Fruit fly (Drosophila melanogaster): ENCODE measurements around the gene CASK.

Gene CASK

DNA sequence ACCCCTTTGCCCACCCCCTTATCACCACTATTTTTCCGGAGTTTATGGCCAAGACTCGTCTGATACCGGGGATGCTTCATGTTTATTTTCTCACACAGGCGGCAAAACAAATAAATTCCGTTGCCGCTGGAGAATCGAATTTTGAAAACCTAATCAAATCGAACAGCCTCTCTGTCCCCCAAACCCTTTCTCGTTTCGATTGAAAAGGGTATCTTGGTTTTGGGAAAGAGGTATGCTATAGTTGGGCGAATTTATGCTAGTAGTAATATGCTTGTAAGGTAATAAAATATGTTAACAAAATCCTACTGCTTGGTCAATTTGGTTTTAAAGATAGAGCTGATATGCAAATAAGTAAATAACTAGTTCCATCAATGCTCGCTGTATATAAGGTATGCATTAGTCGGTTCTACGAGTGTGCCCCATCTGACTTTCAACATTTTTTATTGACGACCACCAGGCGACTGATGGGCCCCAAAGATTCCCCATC, 5.6 kb upstream of the CASK start (continued):
- TF ChIP-seq Dfd (GFP tag; optimal IDR thresholded peaks at IDR 0.05) (no peak), unpg (GFP tag; optimal IDR thresholded peaks at IDR 0.05) (peak; percentile 76), CG6175 (GFP tag; IDR thresholded peaks at IDR 0.05) (no peak), Bteb2 (GFP tag; optimal IDR thresholded peaks at IDR 0.05) (no peak), vnd (GFP tag; IDR thresholded peaks at IDR 0.05; ENCODE audit: partially characterized antibody) (no peak), Mes4 (GFP tag; optimal IDR thresholded peaks at IDR 0.05) (peak; percentile 85), CG4360 (GFP tag; IDR thresholded peaks at IDR 0.05) (peak; percentile 40), unc-4 (GFP tag; IDR thresholded peaks at IDR 0.05; ENCODE audit: partially characterized antibody) (no peak), CG7839 (tag; optimal IDR thresholded peaks at IDR 0.05) (peak; percentile 80), CG1792 (GFP tag; optimal IDR thresholded peaks at IDR 0.05) (peak; percentile 46), lbe (GFP tag; optimal IDR thresholded peaks at IDR 0.05) (no peak), CG12942 (GFP tag; optimal IDR thresholded peaks at IDR 0.05) (peak; percentile 58), peb (GFP tag; IDR thresholded peaks at IDR 0.05) (peak; percentile 74), CG12391 (tag; optimal IDR thresholded peaks at IDR 0.05) (peak; percentile 83), mld (GFP tag; IDR thresholded peaks at IDR 0.05; ENCODE audit: partially characterized antibody) (peak; percentile 54; the same call in 1 of the 3 replicates), CG7556 (GFP tag; optimal IDR thresholded peaks at IDR 0.05) (peak; percentile 47), CG5180 (GFP tag; optimal IDR thresholded peaks at IDR 0.05) (peak; percentile 1), CG3407 (GFP tag; optimal IDR thresholded peaks at IDR 0.05) (peak; percentile 50), CG14441 (GFP tag; IDR thresholded peaks at IDR 0.05) (no peak), Nf-YA (GFP tag; IDR thresholded peaks at IDR 0.05) (no peak), CG13624 (GFP tag; optimal IDR thresholded peaks at IDR 0.05) (peak; percentile 31), fru (optimal IDR thresholded peaks at IDR 0.05) (no peak), CG2678 (tag; optimal IDR thresholded peaks at IDR 0.05) (peak; percentile 67), BtbVII (GFP tag; optimal IDR thresholded peaks at IDR 0.05) (no peak), CG3726 (GFP tag; IDR thresholded peaks at IDR 0.05) (peak; percentile 65; the same call in 2 of the 3 replicates), run (tag; optimal IDR thresholded peaks at IDR 0.05) (no peak), Gsc (GFP tag; IDR thresholded peaks at IDR 0.05) (peak; percentile 63), nom (GFP tag; optimal IDR thresholded peaks at IDR 0.05) (no peak), CG17328 (GFP tag; IDR thresholded peaks at IDR 0.05) (peak; percentile 91), sug (tag; optimal IDR thresholded peaks at IDR 0.05) (no peak), bsh (GFP tag; optimal IDR thresholded peaks at IDR 0.05) (peak in 1 of 2 experiments; percentile 95), pho (GFP tag; optimal IDR thresholded peaks at IDR 0.05) (no peak), Ets65A (GFP tag) (peak; percentile 93), CG1233 (GFP tag; optimal IDR thresholded peaks at IDR 0.05) (peak; percentile 35), B-H2 (GFP tag; optimal IDR thresholded peaks at IDR 0.05) (no peak), oc (tag; optimal IDR thresholded peaks at IDR 0.05) (peak; percentile 81), en (GFP tag; optimal IDR thresholded peaks at IDR 0.05) (peak; percentile 37), lab (GFP tag; optimal IDR thresholded peaks at IDR 0.05) (no peak), Jarid2 (GFP tag; optimal IDR thresholded peaks at IDR 0.05) (no peak), CG14014 (GFP tag; IDR thresholded peaks at IDR 0.05) (0 out of 2 replicates have a peak, but pooled peaks have one; percentile 25), CG10366 (GFP tag; IDR thresholded peaks at IDR 0.05) (peak; percentile 76), CG30020 (tag; optimal IDR thresholded peaks at IDR 0.05) (peak; percentile 23), pnt (GFP tag; optimal IDR thresholded peaks at IDR 0.05) (peak; percentile 85), Camta (GFP tag; optimal IDR thresholded peaks at IDR 0.05) (peak; percentile 63), mirr (GFP tag; optimal IDR thresholded peaks at IDR 0.05) (no peak), CG2116 (GFP tag; optimal IDR thresholded peaks at IDR 0.05) (no peak)
